Fruit fly (Drosophila melanogaster): ENCODE results near the gene COX6CL.

COX6CL gene

DNA sequence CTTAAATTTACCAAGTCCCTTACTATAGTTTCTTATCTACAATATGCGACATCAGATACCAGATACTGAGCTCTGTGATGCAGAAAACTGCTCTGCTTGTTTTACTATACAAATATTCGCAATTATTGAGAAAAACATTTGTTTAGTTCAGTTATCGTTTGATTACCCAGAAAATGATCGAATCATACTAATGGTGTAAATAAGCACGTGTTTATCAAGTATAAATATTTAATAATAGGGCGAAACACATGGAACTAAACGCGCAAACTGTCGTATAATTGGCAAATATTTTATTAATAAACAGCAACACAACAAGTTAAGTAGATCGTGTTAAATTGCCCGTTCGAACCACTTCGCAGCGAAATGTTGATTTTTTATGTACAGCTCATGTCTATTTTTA is 20.3 kb downstream of the COX6CL start (continued):
- TF ChIP-seq jigr1 (GFP tag; IDR thresholded peaks at IDR 0.05) (no peak), her (GFP tag; optimal IDR thresholded peaks at IDR 0.05) (no peak), CG7357 (GFP tag; IDR thresholded peaks at IDR 0.05) (no peak), Deaf1 (tag; optimal IDR thresholded peaks at IDR 0.05) (no peak), Doc3 (GFP tag; IDR thresholded peaks at IDR 0.05; ENCODE audit: partially characterized antibody) (no peak), CG33557 (GFP tag; optimal IDR thresholded peaks at IDR 0.05) (no peak), scrt (GFP tag; optimal IDR thresholded peaks at IDR 0.05) (peak; percentile 46), MBD-R2 (GFP tag; IDR thresholded peaks at IDR 0.05) (no peak; the same call in 1 of the 2 replicates), usp (GFP tag; optimal IDR thresholded peaks at IDR 0.05) (no peak), Lpt (GFP tag; optimal IDR thresholded peaks at IDR 0.05) (no peak), CG13894 (tag; optimal IDR thresholded peaks at IDR 0.05) (no peak), ewg (GFP tag; optimal IDR thresholded peaks at IDR 0.05) (no peak), CoRest (tag; optimal IDR thresholded peaks at IDR 0.05) (peak; percentile 75), tna (GFP tag; IDR thresholded peaks at IDR 0.05; ENCODE audit: partially characterized antibody) (no peak), ken (GFP tag; IDR thresholded peaks at IDR 0.05) (no peak), crol (GFP tag; IDR thresholded peaks at IDR 0.05) (no peak), fd64A (GFP tag; optimal IDR thresholded peaks at IDR 0.05) (no peak), Dip2 (GFP tag; IDR thresholded peaks at IDR 0.05) (no peak), lilli (GFP tag; optimal IDR thresholded peaks at IDR 0.05) (peak; percentile 31), CG7372 (GFP tag; IDR thresholded peaks at IDR 0.05) (no peak), CG17568 (GFP tag; optimal IDR thresholded peaks at IDR 0.05) (peak; percentile 73), pnt (GFP tag; optimal IDR thresholded peaks at IDR 0.05) (no peak), CG12155 (GFP tag; optimal IDR thresholded peaks at IDR 0.05) (peak; percentile 14), CG12104 (GFP tag; optimal IDR thresholded peaks at IDR 0.05) (peak; percentile 56), Taf1 (GFP tag; IDR thresholded peaks at IDR 0.05) (no peak), hb (GFP tag; IDR thresholded peaks at IDR 0.05; ENCODE audit: partially characterized antibody) (no peak), CG7987 (GFP tag; optimal IDR thresholded peaks at IDR 0.05) (peak; percentile 73), so (GFP tag; IDR thresholded peaks at IDR 0.05) (peak; percentile 39; the same call in 1 of the 3 replicates), Sin3A (optimal IDR thresholded peaks at IDR 0.05) (no peak), jing (GFP tag; optimal IDR thresholded peaks at IDR 0.05) (no peak), Mad (GFP tag; optimal IDR thresholded peaks at IDR 0.05) (peak; percentile 11), bcd (GFP tag; optimal IDR thresholded peaks at IDR 0.05) (peak; percentile 41), CG11456 (GFP tag; IDR thresholded peaks at IDR 0.05) (peak; percentile 72; the same call in 2 of the 3 replicates), chm (GFP tag; IDR thresholded peaks at IDR 0.05) (no peak), fd96Cb (tag; optimal IDR thresholded peaks at IDR 0.05) (peak; percentile 24), run (tag; optimal IDR thresholded peaks at IDR 0.05) (no peak), fru (optimal IDR thresholded peaks at IDR 0.05) (no peak), CG10431 (GFP tag; optimal IDR thresholded peaks at IDR 0.05) (no peak), CG14667 (GFP tag; IDR thresholded peaks at IDR 0.05) (no peak), CG6854 (GFP tag; optimal IDR thresholded peaks at IDR 0.05) (peak; percentile 10), Hr51 (GFP tag; optimal IDR thresholded peaks at IDR 0.05) (peak in 1 of 2 experiments; percentile 30), ssp (GFP tag; IDR thresholded peaks at IDR 0.05) (no peak), CG13424 (tag; optimal IDR thresholded peaks at IDR 0.05) (no peak), chinmo (GFP tag; IDR thresholded peaks at IDR 0.05; ENCODE audit: partially characterized antibody) (no peak), Dek (tag; optimal IDR thresholded peaks at IDR 0.05) (peak; percentile 67), ac (GFP tag; optimal IDR thresholded peaks at IDR 0.05) (no peak), Gug (GFP tag; IDR thresholded peaks at IDR 0.05) (no peak), Bgb (GFP tag; IDR thresholded peaks at IDR 0.05; ENCODE audit: partially characterized antibody) (no peak), croc (GFP tag; conservative IDR thresholded peaks at IDR 0.05) (no peak), zen2 (GFP tag; IDR thresholded peaks at IDR 0.05; ENCODE audit: partially characterized antibody) (no peak), Med (GFP tag) (peak; percentile 87), NC2α (GFP tag; optimal IDR thresholded peaks at IDR 0.05) (no peak)

All from whole organism, embryonic.